Worm (Caenorhabditis elegans) whole organism, L4/young adult: ENCODE results near the gene srb-17.

Source experiments
- dao-5 ChIP-seq: sonication (generic microtip); optimal IDR thresholded peaks from 2 replicates; lab custom pipeline; 2016; ENCODE audit warnings: missing genotype, missing genetic modification characterization, moderate library complexity, missing compliant biosample characterization
- him-1 ChIP-seq: sonication (generic microtip); optimal IDR thresholded peaks from 2 replicates; lab custom pipeline; 2016; ENCODE audit warnings: missing genotype, missing genetic modification reagents, missing genetic modification characterization, missing compliant biosample characterization

DNA sequence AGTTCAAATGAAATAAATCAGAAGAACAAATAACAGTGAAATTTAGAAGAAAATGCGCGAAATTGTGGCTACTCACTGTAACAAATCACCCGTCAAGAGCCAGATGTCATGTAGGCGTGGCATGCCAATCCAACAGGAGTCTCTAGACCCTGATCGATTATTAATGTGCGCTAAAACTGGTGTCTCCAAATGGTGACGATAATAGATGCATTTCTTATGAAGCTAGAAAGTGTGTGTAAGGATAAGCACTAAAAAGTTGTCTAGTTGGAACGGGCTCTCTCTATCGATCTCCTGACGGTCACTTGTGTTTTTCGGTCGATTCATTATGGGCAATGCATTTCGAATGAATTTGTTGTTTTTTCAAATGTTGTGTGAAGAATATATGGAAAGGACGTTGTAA is 4.7 kb upstream of the srb-17 start, which contains the start of gene mec-3:
- TF ChIP-seq him-1 (tag; lab: Kevin White, UChicago) (no peak), dao-5 (tag; lab: Kevin White, UChicago) (no peak)
